Worm (Caenorhabditis elegans): ENCODE data around the gene uda-1.

Gene uda-1

DNA sequence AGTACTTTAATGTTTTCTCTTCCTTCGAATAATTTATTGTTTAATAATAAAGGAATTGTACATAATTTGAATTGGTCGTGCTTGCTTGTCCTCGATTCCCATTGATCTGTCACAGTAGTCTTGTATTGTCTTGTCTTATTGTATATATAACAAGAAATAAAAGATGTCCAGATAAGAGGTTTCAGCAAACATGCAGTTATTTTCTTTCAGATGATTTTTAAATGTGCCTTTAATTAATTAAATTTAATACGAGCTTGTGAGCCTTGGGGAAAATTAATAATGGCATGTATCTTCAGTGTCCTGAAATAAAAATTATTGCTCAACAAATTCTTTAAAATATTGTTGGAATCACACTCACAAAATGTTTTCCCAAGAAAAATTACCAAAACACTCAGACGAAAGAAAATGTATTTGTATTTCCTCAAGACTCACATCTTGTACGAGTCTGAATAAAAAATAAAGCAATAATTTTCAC is 18.5 kb downstream of the uda-1 start (continued):
- TF ChIP-seq F23B12.7 (tag; optimal IDR thresholded peaks at IDR 0.05; ENCODE audit: insufficient read depth), result peak; percentile 58
- TF ChIP-seq pbrm-1 (GFP tag; IDR thresholded peaks at IDR 0.05), result 0 out of 2 replicates have a peak, but pooled peaks have one; percentile 17
- TF ChIP-seq snpc-1.3 (tag; optimal IDR thresholded peaks at IDR 0.05; ENCODE audit: insufficient read depth), result peak; percentile 88
- peak; percentile 46; the same call in 1 of the 2 replicates for TF ChIP-seq B0336.3 (GFP tag; IDR thresholded peaks at IDR 0.05)
- no peak for TF ChIP-seq nhr-120 (GFP tag; IDR thresholded peaks at IDR 0.05)
- peak; percentile 80 for TF ChIP-seq nhr-27 (tag; optimal IDR thresholded peaks at IDR 0.05)
- TF ChIP-seq Y79H2A.3 (GFP tag; conservative IDR thresholded peaks at IDR 0.05), result peak; percentile 98
- TF ChIP-seq repo-1 (tag; optimal IDR thresholded peaks at IDR 0.05), result peak; percentile 66
- no peak for TF ChIP-seq ekl-4 (GFP tag; IDR thresholded peaks at IDR 0.05)
- TF ChIP-seq ama-1 (optimal IDR thresholded peaks at IDR 0.05), result no peak
- peak; percentile 33 to 73 for TF ChIP-seq ama-1 (GFP tag; optimal IDR thresholded peaks at IDR 0.05)
- peak; percentile 93 for TF ChIP-seq D2030.7 (GFP tag; IDR thresholded peaks at IDR 0.05)
- peak; percentile 97 for TF ChIP-seq unc-130 (GFP tag; optimal IDR thresholded peaks at IDR 0.05)
- 0 out of 2 replicates have a peak, but pooled peaks have one; percentile 7 for TF ChIP-seq F33H1.4 (GFP tag; IDR thresholded peaks at IDR 0.05)
- no peak for TF ChIP-seq mxl-1 (tag; optimal IDR thresholded peaks at IDR 0.05)
- no peak for TF ChIP-seq rcor-1 (GFP tag; IDR thresholded peaks at IDR 0.05)
- peak; percentile 49 for TF ChIP-seq lin-54 (GFP tag; optimal IDR thresholded peaks at IDR 0.05)
- TF ChIP-seq B0019.2 (GFP tag; conservative IDR thresholded peaks at IDR 0.05), result peak; percentile 59; the same call in 1 of the 2 replicates
- peak; percentile 63; the same call in 1 of the 2 replicates for TF ChIP-seq ztf-25 (GFP tag; IDR thresholded peaks at IDR 0.05)
- TF ChIP-seq hrde-1 (tag; optimal IDR thresholded peaks at IDR 0.05; ENCODE audit: borderline replicate concordance), result peak; percentile 97
- TF ChIP-seq Y53F4B.3 (GFP tag; IDR thresholded peaks at IDR 0.05), result 0 out of 2 replicates have a peak, but pooled peaks have one; percentile 37
- TF ChIP-seq snpc-3.4 (tag; optimal IDR thresholded peaks at IDR 0.05), result peak; percentile 84
- TF ChIP-seq cebp-1 (GFP tag; IDR thresholded peaks at IDR 0.05), result no peak
- TF ChIP-seq cebp-1 (tag; optimal IDR thresholded peaks at IDR 0.05), result peak; percentile 3
- no peak for TF ChIP-seq rpc-1 (optimal IDR thresholded peaks at IDR 0.05)
- TF ChIP-seq rpc-1 (tag; optimal IDR thresholded peaks at IDR 0.05), result peak; percentile 12
- TF ChIP-seq ceh-91 (GFP tag; IDR thresholded peaks at IDR 0.05), result peak; percentile 41
- no peak for TF ChIP-seq ceh-40 (GFP tag; IDR thresholded peaks at IDR 0.05)
- TF ChIP-seq let-607 (tag; optimal IDR thresholded peaks at IDR 0.05), result no peak

DNA sequence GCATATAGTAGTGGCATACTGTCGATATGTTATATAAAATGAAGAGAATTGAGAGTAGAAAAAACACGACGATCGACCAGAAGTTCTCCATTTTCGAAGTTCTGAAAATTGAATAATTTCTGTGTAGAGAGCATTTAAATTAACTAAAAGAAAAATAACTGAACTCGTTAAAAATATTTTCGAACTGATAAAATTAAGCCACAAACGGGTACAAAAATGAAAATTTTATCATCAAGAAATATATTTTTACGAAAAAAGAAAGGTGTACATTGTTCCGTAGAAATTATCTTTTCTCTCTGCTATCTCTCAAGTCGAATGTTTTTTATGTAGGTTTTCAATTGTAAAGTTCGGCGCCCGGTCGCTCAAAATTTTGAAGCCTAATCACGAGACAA is 26.4 kb downstream of the uda-1 start, which contains the start of gene acl-2:
acl-2 (minus strand) TSS at position 101 of the 392 bp plus-strand sequence.
- TF ChIP-seq T26A5.8 (tag; optimal IDR thresholded peaks at IDR 0.05) (no peak), madf-8 (GFP tag; conservative IDR thresholded peaks at IDR 0.05) (no peak), madf-3 (GFP tag; IDR thresholded peaks at IDR 0.05) (no peak), ztf-25 (GFP tag; IDR thresholded peaks at IDR 0.05) (no peak), mxl-1 (tag; optimal IDR thresholded peaks at IDR 0.05) (no peak), bed-1 (GFP tag; IDR thresholded peaks at IDR 0.05) (no peak), Y53G8AR.9 (GFP tag; conservative IDR thresholded peaks at IDR 0.05) (no peak), B0035.1 (tag; optimal IDR thresholded peaks at IDR 0.05) (no peak), C17E4.6 (GFP tag; IDR thresholded peaks at IDR 0.05) (no peak)
